Worm (Caenorhabditis elegans): ENCODE results near the gene K06G5.3.
A peak's percentile ranks its signal among the peaks of the same experiment; 100 is the strongest.

- TF ChIP-seq lsy-27 (tag; optimal IDR thresholded peaks at IDR 0.05; ENCODE audit: borderline replicate concordance, insufficient read depth) (peak; percentile 50), nfya-2 (GFP tag; IDR thresholded peaks at IDR 0.05) (no peak), die-1 (tag; optimal IDR thresholded peaks at IDR 0.05) (peak; percentile 84), ekl-4 (GFP tag; IDR thresholded peaks at IDR 0.05) (no peak), sdz-38 (tag; optimal IDR thresholded peaks at IDR 0.05) (no peak), ama-1 (optimal IDR thresholded peaks at IDR 0.05) (no peak), ama-1 (GFP tag; optimal IDR thresholded peaks at IDR 0.05) (peak in 1 of 2 experiments; percentile 27), nfya-1 (tag; optimal IDR thresholded peaks at IDR 0.05; ENCODE audit: borderline replicate concordance, insufficient read depth) (no peak), hlh-26 (GFP tag; conservative IDR thresholded peaks at IDR 0.05) (no peak), ztf-25 (GFP tag; IDR thresholded peaks at IDR 0.05) (peak; percentile 81), lin-54 (GFP tag; optimal IDR thresholded peaks at IDR 0.05) (no peak), F23B12.7 (tag; optimal IDR thresholded peaks at IDR 0.05; ENCODE audit: insufficient read depth) (peak; percentile 28)
Measured at ce11 chrX:14228764-14229163, 5.7 kb upstream of the K06G5.3 start.

Data from whole organism, young adult.